Fruit fly (Drosophila melanogaster) whole organism, embryonic: Measurements from ENCODE around the gene ppk23.

Experiments
- CG10462 ChIP-seq: fragments of 200-800 bp; sonication (Bioruptor generic); optimal IDR thresholded peaks from 2 replicates; lab custom pipeline; 2016; ENCODE audit warnings: missing biosample characterization, missing genetic modification characterization
- CG17829 ChIP-seq: fragments of 200-800 bp; optimal IDR thresholded peaks from 2 replicates; lab custom pipeline; 2019; ENCODE audit warnings: missing biosample characterization, mild to moderate bottlenecking, missing genetic modification characterization, moderate library complexity
- CG4854 ChIP-seq: fragments of 200-800 bp; sonication (Bioruptor generic); optimal IDR thresholded peaks from 2 replicates; lab custom pipeline; 2016; ENCODE audit warnings: missing biosample characterization, missing genetic modification characterization, inconsistent platforms
- Rx ChIP-seq: fragments of 200-800 bp; sonication (Bioruptor generic); IDR thresholded peaks from 2 replicates; pipeline ENCODE4 v1.3.6; 2022; ENCODE audit warnings: missing biosample characterization, missing genetic modification characterization
- ab ChIP-seq: fragments of 200-800 bp; sonication (Bioruptor generic); optimal IDR thresholded peaks from 2 replicates; lab custom pipeline; 2016; ENCODE audit warnings: missing biosample characterization, missing genetic modification characterization
- aop ChIP-seq: fragments of 200-800 bp; sonication (Bioruptor generic); IDR thresholded peaks from 2 replicates; pipeline ENCODE4 v1.3.6; 2022; ENCODE audit warnings: missing biosample characterization, missing genetic modification characterization
- dysf ChIP-seq: fragments of 200-800 bp; sonication (Bioruptor generic); IDR thresholded peaks from 3 replicates; pipeline ENCODE4 v1.3.6; 2022; ENCODE audit warnings: missing biosample characterization, missing genetic modification characterization
- prd ChIP-seq, 3 experiments: fragments of >200 bp in 2 of 3; fragments of 200-800 bp in 1 of 3; sonication (Bioruptor generic) in 1 of 3; optimal IDR thresholded peaks in 2 of 3; IDR thresholded peaks in 1 of 3; 2 replicates in 2 of 3; 3 replicates in 1 of 3; pipeline versions ENCODE4 v1.3.6 to Lab custom; 2017 to 2022; ENCODE audit warnings: missing biosample characterization in 1 of 3, missing genetic modification characterization in 1 of 3

DNA sequence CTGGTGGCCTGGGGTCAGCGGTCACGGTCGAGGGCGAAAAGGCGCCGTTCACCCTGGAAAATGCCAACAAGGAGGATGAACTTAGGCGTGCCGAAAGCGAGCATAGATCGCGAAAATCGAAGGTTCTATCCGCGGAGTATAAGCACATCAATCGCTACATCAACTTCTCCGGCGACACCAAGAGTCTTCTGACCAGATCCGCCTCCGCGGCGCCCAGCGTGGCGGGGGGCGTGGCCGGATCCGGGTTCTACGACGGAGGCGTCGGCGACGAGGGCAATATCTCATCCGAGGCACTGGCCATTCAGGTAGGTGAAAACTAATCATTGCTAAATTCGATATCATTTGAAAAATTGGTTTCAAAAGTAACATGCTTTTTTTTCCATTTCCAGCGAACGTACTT lies 28.6 kb upstream of the ppk23 start:
- no peak for TF ChIP-seq CG10462 (GFP tag; lab: Kevin White, UChicago)
- TF ChIP-seq ab (GFP tag; lab: Kevin White, UChicago), result no peak
- TF ChIP-seq prd (optimal IDR thresholded peaks at IDR 0.05; lab: Kevin White, UChicago), result no peak
- no peak for TF ChIP-seq prd (GFP tag; IDR thresholded peaks at IDR 0.05; lab: Robert Waterston, UW)
- TF ChIP-seq aop (GFP tag; lab: Robert Waterston, UW), result no peak
- no peak for TF ChIP-seq Rx (GFP tag; lab: Robert Waterston, UW)
- TF ChIP-seq CG4854 (GFP tag; lab: Kevin White, UChicago), result no peak
- TF ChIP-seq dysf (GFP tag; lab: Robert Waterston, UW), result no peak
- TF ChIP-seq CG17829 (tag; lab: Kevin White, UChicago), result no peak
